Worm (Caenorhabditis elegans) whole organism, L1 larva: ENCODE measurements around the gene ifet-1.

Source experiments
- C34B4.2 ChIP-seq: sonication (generic microtip); optimal IDR thresholded peaks from 2 replicates; lab custom pipeline; 2017; ENCODE audit warnings: mild to moderate bottlenecking, missing genetic modification characterization, missing compliant biosample characterization
- F16B12.6 ChIP-seq: fragments of 150-350 bp; optimal IDR thresholded peaks from 2 replicates; lab custom pipeline; 2014; ENCODE audit warnings: missing biosample characterization, missing genetic modification characterization
- Y116A8C.19 ChIP-seq: sonication (generic microtip); optimal IDR thresholded peaks from 2 replicates; lab custom pipeline; 2016; ENCODE audit warnings: missing compliant biosample characterization, missing genetic modification characterization, borderline replicate concordance
- alr-1 ChIP-seq: fragments of 200-800 bp; sonication (Bioruptor generic); optimal IDR thresholded peaks from 2 replicates; lab custom pipeline; 2018; ENCODE audit warnings: borderline replicate concordance, mild to moderate bottlenecking, missing genetic modification characterization, missing compliant biosample characterization
- ama-1 ChIP-seq: fragments of 150-350 bp; optimal IDR thresholded peaks from 2 replicates; lab custom pipeline; 2014
- blmp-1 ChIP-seq: fragments of 150-350 bp; optimal IDR thresholded peaks from 2 replicates; lab custom pipeline; 2014; ENCODE audit warnings: missing biosample characterization, missing genetic modification characterization
- ceh-82 ChIP-seq, 3 experiments: fragments of 150-350 bp in 1 of 3; sonication (generic microtip) in 2 of 3; optimal IDR thresholded peaks; 2 replicates each; lab custom pipeline; 2014 to 2017; ENCODE audit warnings: missing biosample characterization in 3 of 3, missing genetic modification characterization in 3 of 3
- ces-1 ChIP-seq: fragments of 150-350 bp; optimal IDR thresholded peaks from 2 replicates; lab custom pipeline; 2014; ENCODE audit warnings: missing biosample characterization, missing genetic modification reagents, missing genetic modification characterization
- dsc-1 ChIP-seq: sonication (generic microtip); optimal IDR thresholded peaks from 2 replicates; lab custom pipeline; 2016; ENCODE audit warnings: mild to moderate bottlenecking, missing genetic modification characterization, missing compliant biosample characterization
- efl-1 ChIP-seq, 4 experiments: fragments of 150-350 bp; optimal IDR thresholded peaks in 3 of 4; peaks in 1 of 4; 1 replicate in 1 of 4; 2 replicates in 3 of 4; lab custom pipeline; 2014; ENCODE audit warnings: missing biosample characterization in 2 of 4, missing genetic modification characterization in 2 of 4, missing genetic modification reagents in 2 of 4
- efl-3 ChIP-seq: fragments of 200-800 bp; sonication (Bioruptor generic); optimal IDR thresholded peaks from 2 replicates; lab custom pipeline; 2018; ENCODE audit warnings: mild to moderate bottlenecking, missing genetic modification characterization, missing compliant biosample characterization
- egl-13 ChIP-seq: sonication (generic microtip); optimal IDR thresholded peaks from 2 replicates; lab custom pipeline; 2016; ENCODE audit warnings: missing genotype, missing genetic modification reagents, missing genetic modification characterization, missing compliant biosample characterization
- elt-3 ChIP-seq, 6 experiments: fragments of 150-350 bp in 1 of 6; sonication (generic microtip); optimal IDR thresholded peaks; 2 replicates each; lab custom pipeline; 2017 to 2018; ENCODE audit warnings: missing biosample characterization in 6 of 6, missing genetic modification characterization in 6 of 6, inconsistent platforms in 1 of 6
- ets-5 ChIP-seq: fragments of 200-800 bp; sonication (Bioruptor generic); IDR thresholded peaks from 2 replicates; pipeline ENCODE4 v1.3.6; 2022; ENCODE audit warnings: missing genetic modification characterization, missing compliant biosample characterization
- fkh-10 ChIP-seq: sonication (generic microtip); optimal IDR thresholded peaks from 2 replicates; lab custom pipeline; 2017; ENCODE audit warnings: missing biosample characterization, missing genetic modification reagents, missing genetic modification characterization
- fkh-4 ChIP-seq: sonication (generic microtip); optimal IDR thresholded peaks from 2 replicates; lab custom pipeline; 2016; ENCODE audit warnings: missing compliant biosample characterization, missing genetic modification characterization, borderline replicate concordance
- fkh-8 ChIP-seq: sonication (generic microtip); optimal IDR thresholded peaks from 2 replicates; lab custom pipeline; 2016; ENCODE audit warnings: mild to moderate bottlenecking, missing genetic modification characterization, missing compliant biosample characterization
- fos-1 ChIP-seq: fragments of 150-350 bp; optimal IDR thresholded peaks from 2 replicates; lab custom pipeline; 2014; ENCODE audit warnings: missing biosample characterization, missing genetic modification characterization
- isw-1 ChIP-seq: fragments of 200-800 bp; sonication (Bioruptor generic); IDR thresholded peaks from 2 replicates; pipeline ENCODE4 v1.3.6; 2022; ENCODE audit warnings: missing genetic modification characterization, missing compliant biosample characterization
- jun-1 ChIP-seq: fragments of 150-350 bp; optimal IDR thresholded peaks from 2 replicates; lab custom pipeline; 2014; ENCODE audit warnings: missing biosample characterization, missing genetic modification reagents, missing genetic modification characterization
- lin-13 ChIP-seq: fragments of 150-350 bp; optimal IDR thresholded peaks from 2 replicates; lab custom pipeline; 2014; ENCODE audit warnings: missing biosample characterization, missing genetic modification reagents, missing genetic modification characterization
- lin-15B ChIP-seq: fragments of 150-350 bp; sonication (generic microtip); optimal IDR thresholded peaks from 3 replicates; lab custom pipeline; 2014; ENCODE audit warnings: missing biosample characterization, missing genetic modification characterization
- lin-35 ChIP-seq, 2 experiments: fragments of 150-350 bp; optimal IDR thresholded peaks; 2 replicates each; lab custom pipeline; 2014; ENCODE audit warnings: missing biosample characterization in 2 of 2, missing genetic modification characterization in 2 of 2, missing genetic modification reagents in 2 of 2
- lin-39 ChIP-seq: fragments of 150-350 bp; optimal IDR thresholded peaks from 2 replicates; lab custom pipeline; 2014; ENCODE audit warnings: missing biosample characterization, missing genetic modification reagents, missing genetic modification characterization
- lsy-2 ChIP-seq, 2 experiments: fragments of 150-350 bp; optimal IDR thresholded peaks; 2 replicates each; lab custom pipeline; 2014; ENCODE audit warnings: missing biosample characterization in 2 of 2, missing genetic modification characterization in 2 of 2
- mdl-1 ChIP-seq, 2 experiments: fragments of 150-350 bp; optimal IDR thresholded peaks; 2 replicates each; lab custom pipeline; 2014 to 2017; ENCODE audit warnings: missing biosample characterization in 2 of 2, missing genetic modification characterization in 2 of 2, inconsistent platforms in 1 of 2
- mef-2 ChIP-seq: fragments of 150-350 bp; optimal IDR thresholded peaks from 2 replicates; lab custom pipeline; 2014; ENCODE audit warnings: missing biosample characterization, missing genetic modification characterization
- nhr-11 ChIP-seq: fragments of 150-350 bp; optimal IDR thresholded peaks from 2 replicates; lab custom pipeline; 2014; ENCODE audit warnings: missing biosample characterization, missing genetic modification characterization
- nhr-12 ChIP-seq: sonication (generic microtip); optimal IDR thresholded peaks from 2 replicates; lab custom pipeline; 2017; ENCODE audit warnings: missing biosample characterization, missing genetic modification characterization
- nhr-19 ChIP-seq: fragments of 200-800 bp; sonication (Bioruptor generic); conservative IDR thresholded peaks from 2 replicates; pipeline ENCODE4 v1.3.6; 2022; ENCODE audit warnings: missing genetic modification characterization, missing compliant biosample characterization
- nhr-20 ChIP-seq: sonication (generic microtip); optimal IDR thresholded peaks from 2 replicates; lab custom pipeline; 2016; ENCODE audit warnings: mild to moderate bottlenecking, missing genetic modification characterization, missing compliant biosample characterization
- nhr-237 ChIP-seq: fragments of 150-350 bp; optimal IDR thresholded peaks from 2 replicates; lab custom pipeline; 2014; ENCODE audit warnings: missing biosample characterization, missing genetic modification characterization
- nhr-47 ChIP-seq: sonication (generic microtip); optimal IDR thresholded peaks from 2 replicates; lab custom pipeline; 2016; ENCODE audit warnings: mild to moderate bottlenecking, missing genetic modification characterization, moderate library complexity, missing compliant biosample characterization
- nhr-84 ChIP-seq: sonication (generic microtip); optimal IDR thresholded peaks from 2 replicates; lab custom pipeline; 2017; ENCODE audit warnings: missing biosample characterization, missing genetic modification characterization
- pag-3 ChIP-seq: sonication (generic microtip); optimal IDR thresholded peaks from 2 replicates; lab custom pipeline; 2017; ENCODE audit warnings: missing genetic modification characterization, mild to moderate bottlenecking, missing compliant biosample characterization, antibody characterized with exemption, borderline replicate concordance; ENCODE audit not compliant: insufficient read depth
- pax-3 ChIP-seq: fragments of 200-800 bp; sonication (Bioruptor generic); optimal IDR thresholded peaks from 2 replicates; lab custom pipeline; 2018; ENCODE audit warnings: mild to moderate bottlenecking, missing genetic modification characterization, moderate library complexity, missing compliant biosample characterization
- snpc-4 ChIP-seq: fragments of 150-350 bp; optimal IDR thresholded peaks from 2 replicates; lab custom pipeline; 2014; ENCODE audit warnings: missing biosample characterization, missing genetic modification characterization
- sup-37 ChIP-seq: fragments of 200-800 bp; sonication (Bioruptor generic); optimal IDR thresholded peaks from 2 replicates; lab custom pipeline; 2018; ENCODE audit warnings: mild to moderate bottlenecking, missing genetic modification characterization, missing compliant biosample characterization
- tbx-2 ChIP-seq: sonication (generic microtip); optimal IDR thresholded peaks from 2 replicates; lab custom pipeline; 2016; ENCODE audit warnings: missing genetic modification characterization, missing compliant biosample characterization
- tlp-1 ChIP-seq: fragments of 150-350 bp; optimal IDR thresholded peaks from 2 replicates; lab custom pipeline; 2014; ENCODE audit warnings: missing biosample characterization, missing genetic modification characterization
- unc-130 ChIP-seq: fragments of 150-350 bp; optimal IDR thresholded peaks from 2 replicates; lab custom pipeline; 2017; ENCODE audit warnings: missing biosample characterization, missing genetic modification characterization, inconsistent platforms
- unc-86 ChIP-seq: sonication (generic microtip); optimal IDR thresholded peaks from 2 replicates; lab custom pipeline; 2016; ENCODE audit warnings: missing genetic modification characterization, missing compliant biosample characterization
- unc-98 ChIP-seq: fragments of 200-800 bp; sonication (Bioruptor generic); IDR thresholded peaks from 2 replicates; pipeline ENCODE4 v1.3.6; 2022; ENCODE audit warnings: missing genetic modification characterization, missing compliant biosample characterization
- zip-4 ChIP-seq: fragments of 200-800 bp; sonication (Bioruptor generic); optimal IDR thresholded peaks from 2 replicates; lab custom pipeline; 2018; ENCODE audit warnings: mild to moderate bottlenecking, missing genetic modification characterization, moderate library complexity, missing compliant biosample characterization

Gene ifet-1

DNA sequence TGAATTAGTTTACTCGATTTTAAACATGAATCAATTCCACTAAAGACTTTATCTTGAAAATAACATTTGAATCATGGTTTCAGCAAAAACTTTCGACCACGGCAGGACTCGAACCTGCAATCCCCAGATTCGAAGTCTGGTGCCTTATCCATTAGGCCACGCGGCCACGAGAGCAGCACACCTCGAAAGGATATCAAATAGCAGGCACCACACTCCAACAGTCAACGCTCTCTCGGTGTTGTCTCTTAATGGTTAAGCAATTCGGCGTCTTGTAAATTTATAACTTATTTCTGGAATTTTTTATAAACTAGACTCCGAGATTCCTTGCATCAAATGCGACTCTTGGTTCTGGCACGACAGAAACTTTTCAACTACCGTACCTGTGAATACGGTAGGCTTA, 4.2 kb downstream of the ifet-1 start (continued):
- TF ChIP-seq mdl-1 (tag; optimal IDR thresholded peaks at IDR 0.05; lab: Kevin White, UChicago) (peak in 1 of 2 experiments; percentile 34), fos-1 (tag; lab: Kevin White, UChicago) (peak; percentile 19), F16B12.6 (no peak), pag-3 (tag; lab: Kevin White, UChicago) (no peak), unc-86 (peak; percentile 45), fkh-8 (tag; lab: Kevin White, UChicago) (peak; percentile 78), fkh-4 (tag; lab: Kevin White, UChicago) (no peak), lin-13 (no peak), lin-35 (GFP tag; optimal IDR thresholded peaks at IDR 0.05; lab: Kevin White, UChicago) (peak; percentile 51 to 60), efl-3 (peak; percentile 28)

DNA sequence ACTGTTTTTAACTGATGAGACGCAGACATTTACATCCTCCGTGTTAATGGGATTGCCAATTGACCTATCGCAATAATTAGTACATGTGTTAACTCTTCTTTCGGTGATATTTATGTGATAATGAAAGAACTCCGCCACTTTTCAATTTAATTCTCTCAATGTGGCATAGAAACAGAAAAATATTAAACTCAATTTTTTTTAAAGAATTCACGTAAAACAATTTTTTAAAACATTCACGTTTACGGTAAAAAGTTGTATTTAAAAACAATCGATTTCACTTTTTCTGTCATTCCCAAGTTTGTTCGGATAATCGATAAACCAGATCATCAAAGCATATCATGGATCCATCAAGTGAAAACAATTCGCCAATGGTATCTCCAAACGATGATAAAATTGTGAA, 6.1 kb downstream of the ifet-1 start, which contains the start of gene mstr-2:
Gene mstr-2, plus strand, starts transcription at position 301 of the 400 bp plus-strand sequence.
- TF ChIP-seq Y116A8C.19 (tag; lab: Kevin White, UChicago) (no peak), ces-1 (GFP tag; lab: Kevin White, UChicago) (no peak), snpc-4 (no peak), fkh-10 (GFP tag; lab: Kevin White, UChicago) (no peak), C34B4.2 (tag; lab: Kevin White, UChicago) (no peak), nhr-19 (GFP tag; lab: Robert Waterston, UW) (no peak), nhr-11 (tag; lab: Kevin White, UChicago) (no peak), ama-1 (lab: Kevin White, UChicago) (no peak), isw-1 (GFP tag; lab: Robert Waterston, UW) (no peak), unc-86 (no peak), lin-39 (tag; lab: Kevin White, UChicago) (no peak), lsy-2 (tag; optimal IDR thresholded peaks at IDR 0.05; lab: Kevin White, UChicago) (no peak), pag-3 (tag; lab: Kevin White, UChicago) (no peak), fos-1 (tag; lab: Kevin White, UChicago) (no peak), blmp-1 (tag; lab: Kevin White, UChicago) (no peak), elt-3 (tag; optimal IDR thresholded peaks at IDR 0.05; lab: Kevin White, UChicago) (no peak), mef-2 (tag; lab: Kevin White, UChicago) (no peak), pax-3 (tag; lab: Kevin White, UChicago) (no peak)

DNA sequence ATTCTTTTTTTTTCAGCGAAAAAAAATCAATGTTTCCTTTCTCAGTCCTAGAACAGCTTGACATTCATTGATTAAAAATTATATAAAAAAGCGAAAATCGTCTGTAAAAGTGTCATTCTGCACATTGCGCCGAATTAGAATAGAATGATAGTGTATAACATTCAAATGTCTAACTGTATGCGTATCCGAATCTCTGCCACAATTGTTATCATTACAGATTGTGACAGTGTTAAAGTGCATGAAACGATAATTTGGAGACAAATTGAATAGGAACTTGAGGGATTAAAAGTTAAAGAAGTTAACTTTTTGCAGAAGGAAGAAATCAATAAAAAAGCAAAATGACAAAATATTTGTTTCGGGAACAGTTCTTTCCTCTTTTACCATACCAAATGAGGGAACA, 6.6 kb downstream of the ifet-1 start:
- no peak for TF ChIP-seq nhr-20 (tag; lab: Kevin White, UChicago)
- no peak for TF ChIP-seq unc-98 (GFP tag; lab: Robert Waterston, UW)
- no peak for TF ChIP-seq zip-4
- no peak for TF ChIP-seq isw-1 (GFP tag; lab: Robert Waterston, UW)

DNA sequence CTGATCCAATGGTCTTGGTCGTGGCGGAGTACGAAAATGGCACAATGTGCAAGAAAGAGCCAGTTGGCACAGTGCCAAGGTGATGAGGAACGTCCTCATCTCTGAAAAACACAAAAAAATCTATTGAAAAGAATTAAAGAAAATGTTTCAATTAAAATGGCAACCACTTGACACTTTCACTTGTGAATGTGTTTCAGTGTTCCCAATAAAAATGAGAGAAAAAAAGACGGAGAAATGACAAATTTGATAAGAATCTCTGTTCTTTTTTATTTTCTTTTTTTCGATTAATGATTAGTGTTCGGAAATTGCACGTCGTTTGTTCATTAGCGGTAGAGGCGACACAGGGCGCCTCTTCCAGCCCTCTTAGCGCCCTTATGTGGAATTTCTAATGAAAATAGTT, 7.7 kb downstream of the ifet-1 start, which contains the start of gene ndg-4:
Gene ndg-4, minus strand, starts transcription at position 101 of the 400 bp plus-strand sequence.
- no peak for TF ChIP-seq lin-39 (tag; lab: Kevin White, UChicago)
- no peak for TF ChIP-seq tlp-1
- TF ChIP-seq fkh-10 (GFP tag; lab: Kevin White, UChicago) = no peak
- TF ChIP-seq blmp-1 (tag; lab: Kevin White, UChicago) = peak; percentile 17
- no peak for TF ChIP-seq ceh-82 (tag; optimal IDR thresholded peaks at IDR 0.05; lab: Kevin White, UChicago)
- TF ChIP-seq pax-3 (tag; lab: Kevin White, UChicago) = no peak

DNA sequence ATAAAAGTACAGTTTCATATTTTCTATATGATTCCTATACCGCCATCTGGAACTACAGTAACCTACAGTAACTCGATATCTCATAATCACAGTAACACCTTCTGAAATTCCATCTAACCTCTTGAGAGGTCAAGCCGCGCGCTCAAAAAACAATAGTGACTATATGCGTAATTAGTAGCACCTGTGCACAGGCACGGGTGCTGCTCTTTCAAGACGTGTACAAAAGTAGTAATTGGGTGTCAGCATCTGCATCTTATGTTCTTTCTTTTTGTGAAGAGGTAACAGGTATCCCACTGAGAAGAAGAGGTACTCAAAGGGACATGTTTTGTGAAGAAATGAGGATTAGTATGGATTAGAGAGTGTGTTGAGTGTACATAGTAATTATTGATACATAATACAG, 13.6 kb downstream of the ifet-1 start:
- no peak for TF ChIP-seq jun-1 (tag; lab: Kevin White, UChicago)
- no peak for TF ChIP-seq tbx-2 (tag; lab: Kevin White, UChicago)
- TF ChIP-seq nhr-20 (tag; lab: Kevin White, UChicago) = no peak
- no peak for TF ChIP-seq alr-1
- TF ChIP-seq sup-37 (GFP tag; lab: Kevin White, UChicago) = no peak
- TF ChIP-seq nhr-12 (tag; lab: Kevin White, UChicago) = no peak
- TF ChIP-seq nhr-11 (tag; lab: Kevin White, UChicago) = no peak
- TF ChIP-seq blmp-1 (tag; lab: Kevin White, UChicago) = no peak
- TF ChIP-seq nhr-84 = no peak
- TF ChIP-seq ets-5 (GFP tag; lab: Robert Waterston, UW) = no peak
- no peak for TF ChIP-seq dsc-1 (tag; lab: Kevin White, UChicago)
- no peak for TF ChIP-seq nhr-237 (tag; lab: Kevin White, UChicago)
- no peak for TF ChIP-seq fkh-4 (tag; lab: Kevin White, UChicago)
- TF ChIP-seq lin-15B (tag; lab: Kevin White, UChicago) = no peak
- no peak for TF ChIP-seq nhr-47 (tag; lab: Kevin White, UChicago)
- no peak for TF ChIP-seq efl-1 (optimal IDR thresholded peaks at IDR 0.05; lab: Kevin White, UChicago)
- TF ChIP-seq efl-1 (GFP tag; optimal IDR thresholded peaks at IDR 0.05 in 1 of 2; lab: Kevin White, UChicago) = no peak
- no peak for TF ChIP-seq egl-13 (tag; lab: Kevin White, UChicago)
- TF ChIP-seq unc-130 = no peak
- TF ChIP-seq, all 84 proteins: peak for 0
